Worm (Caenorhabditis elegans) whole organism, L1 larva: ENCODE results near the gene K01A6.6.

Experiments used
- C16A3.4 ChIP-seq: fragments of 150-350 bp; optimal IDR thresholded peaks from 2 replicates; lab custom pipeline; 2014; ENCODE audit warnings: missing biosample characterization, missing genetic modification characterization
- aha-1 ChIP-seq: fragments of 150-350 bp; optimal IDR thresholded peaks from 2 replicates; lab custom pipeline; 2014; ENCODE audit warnings: missing biosample characterization, missing genetic modification characterization
- blmp-1 ChIP-seq: fragments of 150-350 bp; optimal IDR thresholded peaks from 2 replicates; lab custom pipeline; 2014; ENCODE audit warnings: missing biosample characterization, missing genetic modification characterization
- dpl-1 ChIP-seq, 3 experiments: fragments of 150-350 bp in 2 of 3; sonication (generic microtip) in 1 of 3; optimal IDR thresholded peaks; 2 replicates each; lab custom pipeline; 2014 to 2017; ENCODE audit warnings: missing biosample characterization in 3 of 3, missing genetic modification characterization in 3 of 3, missing genetic modification reagents in 3 of 3
- efl-1 ChIP-seq, 4 experiments: fragments of 150-350 bp; optimal IDR thresholded peaks in 3 of 4; peaks in 1 of 4; 1 replicate in 1 of 4; 2 replicates in 3 of 4; lab custom pipeline; 2014; ENCODE audit warnings: missing biosample characterization in 2 of 4, missing genetic modification characterization in 2 of 4, missing genetic modification reagents in 2 of 4
- egl-13 ChIP-seq: sonication (generic microtip); optimal IDR thresholded peaks from 2 replicates; lab custom pipeline; 2016; ENCODE audit warnings: missing genotype, missing genetic modification reagents, missing genetic modification characterization, missing compliant biosample characterization
- elt-3 ChIP-seq, 6 experiments: fragments of 150-350 bp in 1 of 6; sonication (generic microtip); optimal IDR thresholded peaks; 2 replicates each; lab custom pipeline; 2017 to 2018; ENCODE audit warnings: missing biosample characterization in 6 of 6, missing genetic modification characterization in 6 of 6, inconsistent platforms in 1 of 6
- fkh-8 ChIP-seq: sonication (generic microtip); optimal IDR thresholded peaks from 2 replicates; lab custom pipeline; 2016; ENCODE audit warnings: mild to moderate bottlenecking, missing genetic modification characterization, missing compliant biosample characterization
- grh-1 ChIP-seq: fragments of 200-800 bp; sonication (Bioruptor generic); IDR thresholded peaks from 2 replicates; pipeline ENCODE4 v1.3.6; 2022; ENCODE audit warnings: missing genetic modification reagents, missing genetic modification characterization, missing compliant biosample characterization
- hlh-4 ChIP-seq: sonication (generic microtip); optimal IDR thresholded peaks from 2 replicates; lab custom pipeline; 2016; ENCODE audit warnings: mild to moderate bottlenecking, missing genetic modification characterization, missing compliant biosample characterization
- hpl-2 ChIP-seq: fragments of 150-350 bp; optimal IDR thresholded peaks from 2 replicates; lab custom pipeline; 2014; ENCODE audit warnings: missing biosample characterization, missing genetic modification reagents, missing genetic modification characterization
- irx-1 ChIP-seq: sonication (generic microtip); optimal IDR thresholded peaks from 2 replicates; lab custom pipeline; 2016; ENCODE audit warnings: missing genetic modification characterization, missing compliant biosample characterization
- isw-1 ChIP-seq: fragments of 200-800 bp; sonication (Bioruptor generic); IDR thresholded peaks from 2 replicates; pipeline ENCODE4 v1.3.6; 2022; ENCODE audit warnings: missing genetic modification characterization, missing compliant biosample characterization
- lin-13 ChIP-seq: fragments of 150-350 bp; optimal IDR thresholded peaks from 2 replicates; lab custom pipeline; 2014; ENCODE audit warnings: missing biosample characterization, missing genetic modification reagents, missing genetic modification characterization
- lin-14 ChIP-seq: fragments of 200-800 bp; sonication (Bioruptor generic); optimal IDR thresholded peaks from 2 replicates; lab custom pipeline; 2018; ENCODE audit warnings: mild to moderate bottlenecking, missing genetic modification characterization, moderate library complexity, missing compliant biosample characterization
- lsy-2 ChIP-seq, 2 experiments: fragments of 150-350 bp; optimal IDR thresholded peaks; 2 replicates each; lab custom pipeline; 2014; ENCODE audit warnings: missing biosample characterization in 2 of 2, missing genetic modification characterization in 2 of 2
- mab-9 ChIP-seq: fragments of 200-800 bp; sonication (Bioruptor generic); IDR thresholded peaks from 2 replicates; pipeline ENCODE4 v1.3.6; 2022; ENCODE audit warnings: missing genetic modification reagents, missing genetic modification characterization, missing compliant biosample characterization
- mdl-1 ChIP-seq, 2 experiments: fragments of 150-350 bp; optimal IDR thresholded peaks; 2 replicates each; lab custom pipeline; 2014 to 2017; ENCODE audit warnings: missing biosample characterization in 2 of 2, missing genetic modification characterization in 2 of 2, inconsistent platforms in 1 of 2
- mep-1 ChIP-seq: fragments of 150-350 bp; optimal IDR thresholded peaks from 2 replicates; lab custom pipeline; 2014; ENCODE audit warnings: missing biosample characterization, missing genetic modification characterization
- nhr-12 ChIP-seq: sonication (generic microtip); optimal IDR thresholded peaks from 2 replicates; lab custom pipeline; 2017; ENCODE audit warnings: missing biosample characterization, missing genetic modification characterization
- nhr-28 ChIP-seq: fragments of 150-350 bp; optimal IDR thresholded peaks from 2 replicates; lab custom pipeline; 2014; ENCODE audit warnings: missing biosample characterization, missing genetic modification characterization
- nhr-76 ChIP-seq: sonication (generic microtip); optimal IDR thresholded peaks from 2 replicates; lab custom pipeline; 2017; ENCODE audit warnings: missing biosample characterization, missing genetic modification characterization
- nhr-77 ChIP-seq: fragments of 150-350 bp; optimal IDR thresholded peaks from 2 replicates; lab custom pipeline; 2014; ENCODE audit warnings: missing biosample characterization, missing genetic modification characterization
- nhr-85 ChIP-seq: sonication (generic microtip); peaks from one replicate; lab custom pipeline; 2016; ENCODE audit warnings: missing genetic modification characterization, inconsistent platforms, missing compliant biosample characterization
- pag-3 ChIP-seq: sonication (generic microtip); optimal IDR thresholded peaks from 2 replicates; lab custom pipeline; 2017; ENCODE audit warnings: missing genetic modification characterization, mild to moderate bottlenecking, missing compliant biosample characterization, antibody characterized with exemption, borderline replicate concordance; ENCODE audit not compliant: insufficient read depth
- pax-3 ChIP-seq: fragments of 200-800 bp; sonication (Bioruptor generic); optimal IDR thresholded peaks from 2 replicates; lab custom pipeline; 2018; ENCODE audit warnings: mild to moderate bottlenecking, missing genetic modification characterization, moderate library complexity, missing compliant biosample characterization
- pqm-1 ChIP-seq: sonication (generic microtip); optimal IDR thresholded peaks from 3 replicates; lab custom pipeline; 2017; ENCODE audit warnings: missing biosample characterization, missing genetic modification characterization
- rnt-1 ChIP-seq: sonication (generic microtip); optimal IDR thresholded peaks from 2 replicates; lab custom pipeline; 2016; ENCODE audit warnings: mild to moderate bottlenecking, missing genetic modification characterization, moderate library complexity, missing compliant biosample characterization
- skn-1 ChIP-seq: fragments of 150-350 bp; optimal IDR thresholded peaks from 2 replicates; lab custom pipeline; 2014; ENCODE audit warnings: missing biosample characterization, missing genetic modification characterization
- sup-37 ChIP-seq: fragments of 200-800 bp; sonication (Bioruptor generic); optimal IDR thresholded peaks from 2 replicates; lab custom pipeline; 2018; ENCODE audit warnings: mild to moderate bottlenecking, missing genetic modification characterization, missing compliant biosample characterization
- tbx-2 ChIP-seq: sonication (generic microtip); optimal IDR thresholded peaks from 2 replicates; lab custom pipeline; 2016; ENCODE audit warnings: missing genetic modification characterization, missing compliant biosample characterization
- unc-30 ChIP-seq: sonication (generic microtip); optimal IDR thresholded peaks from 2 replicates; lab custom pipeline; 2017; ENCODE audit warnings: missing biosample characterization, missing genetic modification characterization
- unc-98 ChIP-seq: fragments of 200-800 bp; sonication (Bioruptor generic); IDR thresholded peaks from 2 replicates; pipeline ENCODE4 v1.3.6; 2022; ENCODE audit warnings: missing genetic modification characterization, missing compliant biosample characterization
- xbp-1 ChIP-seq: sonication (generic microtip); optimal IDR thresholded peaks from 2 replicates; lab custom pipeline; 2016; ENCODE audit warnings: missing genetic modification characterization, missing compliant biosample characterization
- zip-4 ChIP-seq: fragments of 200-800 bp; sonication (Bioruptor generic); optimal IDR thresholded peaks from 2 replicates; lab custom pipeline; 2018; ENCODE audit warnings: mild to moderate bottlenecking, missing genetic modification characterization, moderate library complexity, missing compliant biosample characterization
- ztf-11 ChIP-seq, 2 experiments: sonication (generic microtip); optimal IDR thresholded peaks; 2 replicates each; lab custom pipeline; 2016 to 2017; ENCODE audit warnings: missing genetic modification characterization in 2 of 2, missing biosample characterization in 1 of 2, missing compliant biosample characterization in 1 of 2
- ztf-4 ChIP-seq: fragments of 150-350 bp; optimal IDR thresholded peaks from 2 replicates; lab custom pipeline; 2014; ENCODE audit warnings: missing biosample characterization, missing genetic modification characterization

The K01A6.6 gene

DNA sequence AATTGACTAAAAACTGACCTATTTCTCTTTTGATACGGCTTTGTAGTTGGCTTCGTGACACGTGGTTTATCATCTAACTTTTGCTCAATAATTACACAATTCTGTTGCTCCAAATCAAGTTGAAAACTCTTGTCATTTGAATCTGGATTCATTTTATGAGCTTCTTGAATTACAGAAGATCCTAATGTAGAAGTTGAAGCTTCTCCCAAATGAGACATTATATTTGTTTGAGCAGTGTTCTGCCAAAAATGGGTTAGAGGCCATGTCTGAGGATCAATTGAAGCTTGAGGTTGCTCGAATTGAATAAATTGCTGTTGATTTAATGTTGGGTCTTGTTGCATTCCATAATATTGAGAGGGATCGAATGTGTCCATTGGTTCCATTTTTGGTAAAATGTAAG is 37.6 kb upstream of the K01A6.6 start:
- TF ChIP-seq lin-13 (GFP tag; lab: Kevin White, UChicago) (no peak), isw-1 (GFP tag; lab: Robert Waterston, UW) (no peak), aha-1 (tag; lab: Kevin White, UChicago) (no peak), ztf-11 (tag; optimal IDR thresholded peaks at IDR 0.05; lab: Kevin White, UChicago) (no peak)

DNA sequence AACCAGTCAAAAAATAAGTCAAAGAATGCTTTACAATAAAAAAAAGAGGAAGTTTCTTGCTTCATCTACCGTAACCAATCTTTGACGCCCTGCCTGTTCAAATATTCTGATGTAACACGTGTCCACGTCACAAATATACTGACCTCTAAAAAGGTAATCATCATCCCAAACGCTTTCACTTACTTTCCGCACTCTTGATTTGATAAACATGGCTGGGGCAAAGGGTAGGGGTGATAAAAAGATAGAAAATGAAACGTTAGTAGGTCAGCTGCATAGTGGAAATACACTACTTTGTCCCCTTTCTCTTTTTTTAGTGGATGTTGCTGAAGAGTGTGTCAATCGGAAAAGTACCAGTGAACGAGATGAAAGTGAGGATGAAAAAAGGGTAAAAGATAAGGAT is 35.0 kb upstream of the K01A6.6 start:
- TF ChIP-seq efl-1 (optimal IDR thresholded peaks at IDR 0.05; lab: Kevin White, UChicago): no peak
- TF ChIP-seq efl-1 (GFP tag; optimal IDR thresholded peaks at IDR 0.05 in 1 of 2; lab: Kevin White, UChicago): no peak
- TF ChIP-seq irx-1 (tag; lab: Kevin White, UChicago): no peak
- TF ChIP-seq blmp-1 (tag; lab: Kevin White, UChicago): peak; percentile 99
- TF ChIP-seq fkh-8 (tag; lab: Kevin White, UChicago): no peak
- TF ChIP-seq elt-3 (tag; optimal IDR thresholded peaks at IDR 0.05; lab: Kevin White, UChicago): peak in 2 of 6 experiments; percentile 27 to 65
- TF ChIP-seq nhr-28: no peak
- peak; percentile 23 for TF ChIP-seq nhr-85 (tag; lab: Kevin White, UChicago)
- TF ChIP-seq lin-14 (GFP tag; lab: Kevin White, UChicago): no peak
- no peak for TF ChIP-seq sup-37 (GFP tag; lab: Kevin White, UChicago)
- no peak for TF ChIP-seq grh-1
- no peak for TF ChIP-seq tbx-2 (tag; lab: Kevin White, UChicago)
- TF ChIP-seq nhr-12 (tag; lab: Kevin White, UChicago): no peak
- TF ChIP-seq unc-98: no peak

DNA sequence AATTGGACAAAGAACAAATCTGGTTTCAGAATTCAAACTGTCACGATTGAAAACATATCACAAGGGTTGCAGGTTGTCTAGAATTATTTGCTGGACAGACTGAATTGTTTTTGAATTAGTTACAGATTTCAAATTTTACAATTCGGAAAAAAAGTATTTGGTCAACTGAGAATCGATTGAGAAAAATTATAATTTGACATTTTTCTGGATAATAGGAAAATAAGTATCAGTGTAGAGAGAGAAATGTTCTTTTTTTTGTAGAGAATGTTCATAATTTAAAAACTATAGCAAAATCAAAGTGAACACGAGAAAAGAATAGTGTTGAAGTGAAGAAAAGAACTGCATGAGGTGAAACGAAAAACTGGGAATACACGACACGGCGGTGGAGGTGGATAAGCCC is 34.4 kb upstream of the K01A6.6 start, which contains the start of gene dpy-20:
Gene dpy-20 (minus strand): TSS at position 101 of the 400 bp plus-strand sequence.
- TF ChIP-seq egl-13 (tag; lab: Kevin White, UChicago) (no peak), mep-1 (tag; lab: Kevin White, UChicago) (no peak), ztf-4 (tag; lab: Kevin White, UChicago) (no peak)

DNA sequence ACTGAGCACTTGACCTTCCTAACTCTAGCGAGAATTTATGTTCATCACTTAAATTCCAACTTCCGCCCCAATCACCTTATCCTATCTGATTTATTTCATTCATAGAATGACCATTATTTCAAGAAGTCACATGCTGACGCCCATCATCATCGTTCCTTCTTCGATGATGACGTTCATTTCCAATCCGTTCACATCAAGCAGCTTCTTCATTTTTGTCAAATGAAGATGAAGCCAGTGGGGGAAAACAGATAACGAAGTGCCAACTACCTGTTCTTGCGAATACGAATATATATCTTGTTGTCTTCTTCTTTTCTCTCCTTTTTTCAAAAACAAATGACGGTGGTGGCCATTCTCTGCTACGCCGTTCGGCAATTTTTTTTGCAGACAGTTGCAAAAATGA is 33.2 kb upstream of the K01A6.6 start:
- TF ChIP-seq skn-1 (no peak), blmp-1 (tag; lab: Kevin White, UChicago) (peak; percentile 56), nhr-77 (tag; lab: Kevin White, UChicago) (no peak), zip-4 (GFP tag; lab: Kevin White, UChicago) (no peak)
- TF ChIP-seq, all 84 proteins: peak for 1

DNA sequence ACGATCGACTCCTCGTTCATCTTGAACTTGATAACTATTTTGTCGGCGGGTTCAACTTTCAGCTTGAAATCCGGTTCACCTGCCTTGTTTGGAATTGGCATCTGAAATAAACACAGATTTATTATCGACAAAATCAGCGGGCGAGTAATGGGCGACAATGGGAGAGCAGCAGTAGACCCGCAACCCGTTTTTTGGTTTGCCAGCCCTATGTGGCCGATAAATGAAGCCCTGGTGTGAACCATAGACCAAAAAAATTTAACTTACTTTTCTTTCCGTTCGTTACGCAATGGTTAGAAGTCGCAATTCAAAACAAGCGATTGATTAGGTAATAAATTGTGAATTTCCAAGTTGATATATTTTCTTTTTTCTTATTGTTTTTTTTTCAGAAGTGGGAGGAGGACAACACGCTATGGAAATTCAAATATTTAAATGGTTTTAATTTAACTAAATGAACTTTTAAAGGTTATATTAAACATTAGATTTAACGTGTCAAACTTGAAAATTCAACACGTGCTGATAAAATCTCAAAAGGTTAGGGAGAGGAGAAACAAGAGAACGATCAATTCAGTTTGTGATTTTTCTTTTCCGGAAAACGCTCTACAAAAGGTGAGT is 31.3 kb upstream of the K01A6.6 start, which contains the start of the genes T22B3.3 and alg-3:
Gene T22B3.3 (minus strand): TSS at position 101 of the 612 bp plus-strand sequence.
Gene alg-3 (plus strand): TSS at position 562 of the 612 bp plus-strand sequence.
- TF ChIP-seq nhr-85 (tag; lab: Kevin White, UChicago) (no peak), xbp-1 (tag; lab: Kevin White, UChicago) (no peak), dpl-1 (GFP tag; optimal IDR thresholded peaks at IDR 0.05; lab: Kevin White, UChicago) (no peak), C16A3.4 (tag; lab: Kevin White, UChicago) (no peak), pax-3 (tag; lab: Kevin White, UChicago) (no peak), unc-30 (no peak), nhr-76 (tag; lab: Kevin White, UChicago) (no peak), pqm-1 (tag; lab: Kevin White, UChicago) (no peak), skn-1 (no peak), mab-9 (no peak)
- TF ChIP-seq, all 84 proteins: peak for 0

DNA sequence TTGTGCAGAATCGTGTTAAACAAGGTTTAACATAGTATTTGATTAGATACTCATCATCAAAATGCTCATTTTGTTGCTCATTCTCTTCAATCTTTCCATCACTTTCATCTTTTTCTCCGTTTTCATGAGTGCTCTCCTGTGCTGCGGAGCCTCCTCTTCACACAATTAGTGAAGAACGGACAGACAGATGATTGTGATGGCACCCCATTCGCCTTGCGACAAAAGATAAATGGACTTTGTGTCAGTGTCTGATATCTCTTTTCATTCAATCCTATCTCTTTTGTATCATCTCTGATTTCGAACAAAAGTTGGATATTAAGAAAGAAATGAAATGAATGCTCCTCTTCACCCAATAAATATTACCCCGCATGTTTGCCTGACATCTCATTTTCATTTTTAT is 24.8 kb upstream of the K01A6.6 start:
- TF ChIP-seq grh-1 (no peak), hpl-2 (no peak), hlh-4 (tag; lab: Kevin White, UChicago) (no peak), lin-14 (GFP tag; lab: Kevin White, UChicago) (peak; percentile 88), mdl-1 (tag; optimal IDR thresholded peaks at IDR 0.05; lab: Kevin White, UChicago) (no peak), pag-3 (tag; lab: Kevin White, UChicago) (peak; percentile 82), rnt-1 (peak; percentile 56), lsy-2 (tag; optimal IDR thresholded peaks at IDR 0.05; lab: Kevin White, UChicago) (peak in 1 of 2 experiments; percentile 42)
